Worm (Caenorhabditis elegans) whole organism, late embryonic: ENCODE data around the gene C01B10.3.

ENCODE experiments used
- K02D7.2 ChIP-seq: sonication (generic microtip); optimal IDR thresholded peaks from 2 replicates; lab custom pipeline; 2017; ENCODE audit warnings: mild to moderate bottlenecking, missing genetic modification characterization, missing compliant biosample characterization
- T23F11.4 ChIP-seq: fragments of 200-800 bp; sonication (Bioruptor generic); optimal IDR thresholded peaks from 2 replicates; lab custom pipeline; 2018; ENCODE audit warnings: mild to moderate bottlenecking, missing genetic modification characterization, missing compliant biosample characterization
- ahr-1 ChIP-seq: sonication (generic microtip); optimal IDR thresholded peaks from 2 replicates; lab custom pipeline; 2016; ENCODE audit warnings: missing genetic modification characterization, missing compliant biosample characterization
- ama-1 ChIP-seq: fragments of 150-350 bp; optimal IDR thresholded peaks from 2 replicates; lab custom pipeline; 2014
- ceh-14 ChIP-seq: sonication (generic microtip); optimal IDR thresholded peaks from 2 replicates; lab custom pipeline; 2016; ENCODE audit warnings: missing genotype, missing genetic modification characterization, missing compliant biosample characterization
- ceh-18 ChIP-seq: sonication (generic microtip); optimal IDR thresholded peaks from 2 replicates; lab custom pipeline; 2016; ENCODE audit warnings: missing genetic modification characterization, missing compliant biosample characterization
- ceh-19 ChIP-seq: fragments of 200-800 bp; sonication (Bioruptor generic); optimal IDR thresholded peaks from 2 replicates; lab custom pipeline; 2018; ENCODE audit warnings: mild to moderate bottlenecking, missing genetic modification characterization, missing compliant biosample characterization
- ceh-2 ChIP-seq: sonication (generic microtip); optimal IDR thresholded peaks from 2 replicates; lab custom pipeline; 2016; ENCODE audit warnings: missing genotype, missing genetic modification characterization, missing compliant biosample characterization
- ceh-22 ChIP-seq: sonication (generic microtip); optimal IDR thresholded peaks from 2 replicates; lab custom pipeline; 2017; ENCODE audit warnings: missing biosample characterization, missing genetic modification characterization
- ceh-24 ChIP-seq: sonication (generic microtip); optimal IDR thresholded peaks from 2 replicates; lab custom pipeline; 2016; ENCODE audit warnings: mild to moderate bottlenecking, missing genetic modification characterization, missing compliant biosample characterization
- ceh-30 ChIP-seq: fragments of 150-350 bp; optimal IDR thresholded peaks from 2 replicates; lab custom pipeline; 2014; ENCODE audit warnings: missing biosample characterization, missing genetic modification characterization
- ceh-34 ChIP-seq: sonication (generic microtip); optimal IDR thresholded peaks from 2 replicates; lab custom pipeline; 2016; ENCODE audit warnings: mild to moderate bottlenecking, missing genetic modification characterization, missing compliant biosample characterization
- ceh-45 ChIP-seq: fragments of 200-800 bp; sonication (Bioruptor generic); IDR thresholded peaks from 2 replicates; pipeline ENCODE4 v1.3.6; 2022; ENCODE audit warnings: missing genetic modification reagents, missing genetic modification characterization, missing compliant biosample characterization
- ceh-6 ChIP-seq: fragments of 200-800 bp; sonication (Bioruptor generic); optimal IDR thresholded peaks from 2 replicates; lab custom pipeline; 2018; ENCODE audit warnings: mild to moderate bottlenecking, missing genetic modification characterization, missing compliant biosample characterization
- che-1 ChIP-seq: sonication (generic microtip); optimal IDR thresholded peaks from 2 replicates; lab custom pipeline; 2016; ENCODE audit warnings: mild to moderate bottlenecking, missing genetic modification characterization, missing compliant biosample characterization
- dmd-4 ChIP-seq: sonication (generic microtip); optimal IDR thresholded peaks from 2 replicates; lab custom pipeline; 2016; ENCODE audit warnings: borderline replicate concordance, missing genetic modification characterization, missing compliant biosample characterization
- dve-1 ChIP-seq: sonication (generic microtip); optimal IDR thresholded peaks from 2 replicates; lab custom pipeline; 2017; ENCODE audit warnings: antibody characterized with exemption, mild to moderate bottlenecking, missing genetic modification characterization, missing compliant biosample characterization
- elt-2 ChIP-seq: sonication (generic microtip); optimal IDR thresholded peaks from 2 replicates; lab custom pipeline; 2016; ENCODE audit warnings: missing genetic modification reagents, missing genetic modification characterization, missing compliant biosample characterization
- fax-1 ChIP-seq: sonication (generic microtip); optimal IDR thresholded peaks from 2 replicates; lab custom pipeline; 2016; ENCODE audit warnings: missing genotype, missing genetic modification characterization, missing compliant biosample characterization
- fkh-10 ChIP-seq: fragments of 150-350 bp; optimal IDR thresholded peaks from 2 replicates; lab custom pipeline; 2014; ENCODE audit warnings: missing biosample characterization, missing genetic modification reagents, missing genetic modification characterization
- hlh-15 ChIP-seq: sonication (generic microtip); optimal IDR thresholded peaks from 2 replicates; lab custom pipeline; 2016; ENCODE audit warnings: missing genetic modification characterization, missing compliant biosample characterization
- hlh-30 ChIP-seq: sonication (generic microtip); optimal IDR thresholded peaks from 2 replicates; lab custom pipeline; 2017; ENCODE audit warnings: antibody characterized with exemption, missing genetic modification characterization, missing compliant biosample characterization; ENCODE audit not compliant: insufficient read depth
- hlh-6 ChIP-seq: sonication (generic microtip); optimal IDR thresholded peaks from 2 replicates; lab custom pipeline; 2016; ENCODE audit warnings: missing genotype, missing genetic modification characterization, missing compliant biosample characterization
- lim-6 ChIP-seq: sonication (generic microtip); optimal IDR thresholded peaks from 2 replicates; lab custom pipeline; 2016; ENCODE audit warnings: missing genetic modification characterization, missing compliant biosample characterization
- madf-2 ChIP-seq: sonication (generic microtip); optimal IDR thresholded peaks from 2 replicates; lab custom pipeline; 2017; ENCODE audit warnings: missing genetic modification characterization, missing compliant biosample characterization
- nhr-11 ChIP-seq: fragments of 150-350 bp; optimal IDR thresholded peaks from 2 replicates; lab custom pipeline; 2014; ENCODE audit warnings: missing biosample characterization, missing genetic modification characterization
- npax-4 ChIP-seq: sonication (generic microtip); optimal IDR thresholded peaks from 2 replicates; lab custom pipeline; 2016; ENCODE audit warnings: missing genetic modification characterization, missing compliant biosample characterization
- odd-2 ChIP-seq: sonication (generic microtip); optimal IDR thresholded peaks from 2 replicates; lab custom pipeline; 2017; ENCODE audit warnings: antibody characterized with exemption, mild to moderate bottlenecking, missing genetic modification characterization, missing compliant biosample characterization
- pag-3 ChIP-seq: sonication (generic microtip); optimal IDR thresholded peaks from 2 replicates; lab custom pipeline; 2016; ENCODE audit warnings: missing compliant biosample characterization, missing genetic modification characterization, borderline replicate concordance
- pat-9 ChIP-seq: fragments of 200-800 bp; sonication (Bioruptor generic); optimal IDR thresholded peaks from 2 replicates; lab custom pipeline; 2018; ENCODE audit warnings: mild to moderate bottlenecking, missing genetic modification characterization, moderate library complexity, missing compliant biosample characterization
- pha-2 ChIP-seq: sonication (generic microtip); optimal IDR thresholded peaks from 2 replicates; lab custom pipeline; 2017; ENCODE audit warnings: mild to moderate bottlenecking, missing genetic modification characterization, missing compliant biosample characterization
- pqm-1 ChIP-seq: sonication (generic microtip); optimal IDR thresholded peaks from 2 replicates; lab custom pipeline; 2016; ENCODE audit warnings: missing genetic modification characterization, missing compliant biosample characterization
- rnt-1 ChIP-seq: sonication (generic microtip); optimal IDR thresholded peaks from 2 replicates; lab custom pipeline; 2016; ENCODE audit warnings: missing genetic modification characterization, missing compliant biosample characterization
- sox-2 ChIP-seq: fragments of 200-800 bp; sonication (Bioruptor generic); IDR thresholded peaks from 2 replicates; pipeline ENCODE4 v1.3.6; 2022; ENCODE audit warnings: missing genetic modification reagents, missing genetic modification characterization, missing compliant biosample characterization
- ttx-3 ChIP-seq: sonication (generic microtip); optimal IDR thresholded peaks from 2 replicates; lab custom pipeline; 2016; ENCODE audit warnings: missing genetic modification reagents, missing genetic modification characterization, missing compliant biosample characterization
- unc-3 ChIP-seq, 2 experiments: fragments of 200-800 bp in 1 of 2; sonication (Bioruptor generic) in 1 of 2; sonication (generic microtip) in 1 of 2; conservative IDR thresholded peaks in 1 of 2; optimal IDR thresholded peaks in 1 of 2; 2 replicates each; pipeline versions ENCODE4 v1.3.6 to Lab custom; 2016 to 2022; ENCODE audit warnings: missing compliant biosample characterization in 2 of 2, missing genetic modification characterization in 2 of 2, missing genetic modification reagents in 1 of 2
- unc-42 ChIP-seq: sonication (generic microtip); optimal IDR thresholded peaks from 2 replicates; lab custom pipeline; 2016; ENCODE audit warnings: missing genotype, missing genetic modification characterization, missing compliant biosample characterization
- unc-55 ChIP-seq: sonication (generic microtip); optimal IDR thresholded peaks from 2 replicates; lab custom pipeline; 2017; ENCODE audit warnings: missing biosample characterization, missing genetic modification reagents, missing genetic modification characterization
- ztf-16 ChIP-seq: sonication (generic microtip); optimal IDR thresholded peaks from 2 replicates; lab custom pipeline; 2017; ENCODE audit warnings: missing genetic modification characterization, missing compliant biosample characterization

C01B10.3 gene

ce11 chrIV:6585397-6585921 lies 35.7 kb downstream of the C01B10.3 start, which contains the start of the genes F38A5.2 and dnj-11 (continued):
- TF ChIP-seq pat-9 (tag; lab: Kevin White, UChicago) (no peak), unc-3 (GFP tag; conservative IDR thresholded peaks at IDR 0.05; lab: Robert Waterston, UW) (no peak), unc-3 (tag; optimal IDR thresholded peaks at IDR 0.05; lab: Kevin White, UChicago) (no peak), pag-3 (tag; lab: Kevin White, UChicago) (no peak), nhr-11 (no peak), ceh-18 (peak; percentile 39), fax-1 (tag; lab: Kevin White, UChicago) (no peak), ceh-2 (tag; lab: Kevin White, UChicago) (no peak), fkh-10 (GFP tag; lab: Kevin White, UChicago) (no peak), hlh-6 (tag; lab: Kevin White, UChicago) (no peak), ztf-16 (tag; lab: Kevin White, UChicago) (no peak), rnt-1 (tag; lab: Kevin White, UChicago) (peak; percentile 55), npax-4 (tag; lab: Kevin White, UChicago) (no peak), ceh-30 (tag; lab: Kevin White, UChicago) (no peak), ahr-1 (no peak), pha-2 (tag; lab: Kevin White, UChicago) (no peak), ceh-24 (tag; lab: Kevin White, UChicago) (no peak), pqm-1 (tag; lab: Kevin White, UChicago) (no peak), hlh-30 (tag; lab: Kevin White, UChicago) (peak; percentile 14), hlh-15 (tag; lab: Kevin White, UChicago) (no peak), K02D7.2 (tag; lab: Kevin White, UChicago) (no peak), lim-6 (no peak), T23F11.4 (no peak), madf-2 (tag; lab: Kevin White, UChicago) (no peak), unc-55 (GFP tag; lab: Kevin White, UChicago) (peak; percentile 27), ama-1 (no peak)

ce11 chrIV:6582604-6583003 lies 38.5 kb downstream of the C01B10.3 start, which contains the start of gene odr-8:
Gene odr-8 (minus strand): TSS chrIV:6582704.
- TF ChIP-seq ama-1 (no peak), ceh-34 (tag; lab: Kevin White, UChicago) (no peak), sox-2 (GFP tag; lab: Robert Waterston, UW) (no peak), ceh-14 (tag; lab: Kevin White, UChicago) (no peak), ceh-24 (tag; lab: Kevin White, UChicago) (no peak), dmd-4 (tag; lab: Kevin White, UChicago) (no peak), fkh-10 (GFP tag; lab: Kevin White, UChicago) (no peak), ceh-45 (no peak), ttx-3 (tag; lab: Kevin White, UChicago) (no peak), che-1 (tag; lab: Kevin White, UChicago) (no peak), elt-2 (no peak)

DNA sequence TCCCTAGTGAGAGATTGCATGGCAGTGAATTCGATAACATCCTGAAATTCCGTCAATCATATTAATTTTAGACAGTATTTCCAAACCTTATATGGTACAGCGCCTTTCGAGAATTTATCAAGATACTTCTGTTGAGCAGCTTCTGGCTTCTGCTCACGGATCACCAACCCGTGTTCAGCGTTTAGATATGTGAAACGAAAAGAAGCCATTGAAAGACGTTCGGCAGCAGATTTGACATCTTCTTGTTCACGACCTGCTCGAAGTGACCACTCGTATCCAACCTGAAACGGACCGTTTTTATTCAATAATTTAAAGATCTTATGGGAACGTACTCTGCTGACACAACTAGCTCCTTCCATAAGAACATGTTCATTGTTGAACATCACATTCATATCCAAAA lies 39.5 kb downstream of the C01B10.3 start:
- TF ChIP-seq sox-2 (GFP tag; lab: Robert Waterston, UW) = no peak
- no peak for TF ChIP-seq ceh-45
- TF ChIP-seq odd-2 = no peak
- no peak for TF ChIP-seq ceh-22 (tag; lab: Kevin White, UChicago)
- no peak for TF ChIP-seq nhr-11
- TF ChIP-seq unc-42 (tag; lab: Kevin White, UChicago) = no peak
- TF ChIP-seq ceh-6 (GFP tag; lab: Kevin White, UChicago) = no peak
- TF ChIP-seq ceh-19 (GFP tag; lab: Kevin White, UChicago) = no peak
- no peak for TF ChIP-seq ahr-1
- TF ChIP-seq ttx-3 (tag; lab: Kevin White, UChicago) = no peak
- no peak for TF ChIP-seq dve-1 (tag; lab: Kevin White, UChicago)
